Worm (Caenorhabditis elegans): ENCODE data around the gene arc-1.

Gene arc-1

ce11 chrII:9646928-9647838 lies 27.6 kb upstream of the arc-1 start, which contains the start of gene sqv-8 (continued):
- TF ChIP-seq attf-4 (tag; optimal IDR thresholded peaks at IDR 0.05) (no peak), unc-62 (GFP tag; optimal IDR thresholded peaks at IDR 0.05 in 1 of 2) (peak in 1 of 2 experiments; percentile 84), unc-62 (tag; optimal IDR thresholded peaks at IDR 0.05) (no peak), dmd-6 (GFP tag; IDR thresholded peaks at IDR 0.05) (peak; percentile 82), nhr-48 (tag; optimal IDR thresholded peaks at IDR 0.05) (no peak)

DNA sequence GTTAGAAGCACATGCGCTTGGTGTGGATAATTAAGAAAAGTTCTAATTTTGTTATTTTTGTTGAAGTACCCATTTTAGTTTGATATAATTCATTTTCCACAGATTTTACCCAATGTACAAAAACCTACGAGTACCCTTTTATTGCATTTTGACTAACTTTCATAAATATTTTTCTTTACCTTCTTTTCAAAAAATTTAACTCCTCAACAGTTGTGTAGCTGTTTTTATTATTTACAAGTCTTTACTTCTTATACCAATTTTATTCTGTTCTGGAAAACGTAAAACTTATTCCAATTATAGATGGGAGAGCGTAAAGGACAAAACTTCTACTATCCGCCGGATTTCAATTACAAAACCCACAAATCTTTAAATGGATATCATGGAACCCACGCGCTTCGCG lies 25.6 kb upstream of the arc-1 start, which contains the start of gene ZK1307.9:
TSS of gene ZK1307.9 (plus strand) at position 301 of the 400 bp plus-strand sequence.
- TF ChIP-seq ceh-82 (tag; optimal IDR thresholded peaks at IDR 0.05) (no peak), lin-15B (tag; optimal IDR thresholded peaks at IDR 0.05) (no peak), nhr-102 (tag; optimal IDR thresholded peaks at IDR 0.05) (no peak), attf-4 (tag; optimal IDR thresholded peaks at IDR 0.05) (no peak), spr-3 (GFP tag; optimal IDR thresholded peaks at IDR 0.05) (no peak), ceh-62 (tag; optimal IDR thresholded peaks at IDR 0.05) (no peak), nhr-42 (GFP tag; IDR thresholded peaks at IDR 0.05) (no peak), D1046.2 (GFP tag; IDR thresholded peaks at IDR 0.05) (no peak), F26F4.8 (GFP tag; conservative IDR thresholded peaks at IDR 0.05) (no peak), ceh-28 (tag; optimal IDR thresholded peaks at IDR 0.05) (no peak), madf-9 (GFP tag; conservative IDR thresholded peaks at IDR 0.05) (no peak), fkh-10 (GFP tag; optimal IDR thresholded peaks at IDR 0.05) (no peak), ztf-7 (tag; optimal IDR thresholded peaks at IDR 0.05) (no peak), unc-62 (GFP tag; optimal IDR thresholded peaks at IDR 0.05 in 1 of 2) (no peak), unc-62 (tag; optimal IDR thresholded peaks at IDR 0.05) (no peak)

ce11 chrII:9651700-9652099 lies 23.1 kb upstream of the arc-1 start, which contains the start of gene ZK1307.4:
ZK1307.4 (minus strand) TSS chrII:9651800.
- no peak for TF ChIP-seq ceh-32 (tag; optimal IDR thresholded peaks at IDR 0.05; ENCODE audit: poor library complexity)
- TF ChIP-seq unc-62 (GFP tag; optimal IDR thresholded peaks at IDR 0.05 in 1 of 2): no peak
- TF ChIP-seq unc-62 (tag; optimal IDR thresholded peaks at IDR 0.05): no peak
- TF ChIP-seq ceh-44 (GFP tag; IDR thresholded peaks at IDR 0.05): no peak
- no peak for TF ChIP-seq lin-15B (tag; optimal IDR thresholded peaks at IDR 0.05)
- no peak for TF ChIP-seq ctbp-1 (GFP tag; IDR thresholded peaks at IDR 0.05)
- no peak for TF ChIP-seq snpc-4 (tag; optimal IDR thresholded peaks at IDR 0.05)
- no peak for TF ChIP-seq nhr-25 (tag; optimal IDR thresholded peaks at IDR 0.05; ENCODE audit: borderline replicate concordance, insufficient read depth)
- TF ChIP-seq daf-12 (tag; optimal IDR thresholded peaks at IDR 0.05): no peak
- no peak for TF ChIP-seq lin-13 (GFP tag; optimal IDR thresholded peaks at IDR 0.05)
- no peak for TF ChIP-seq ztf-7 (tag; optimal IDR thresholded peaks at IDR 0.05)
- no peak for TF ChIP-seq daf-16 (GFP tag; optimal IDR thresholded peaks at IDR 0.05)
- TF ChIP-seq daf-16 (tag; optimal IDR thresholded peaks at IDR 0.05): no peak
- TF ChIP-seq Y5F2A.4 (GFP tag; optimal IDR thresholded peaks at IDR 0.05): no peak
- TF ChIP-seq duxl-1 (tag; optimal IDR thresholded peaks at IDR 0.05; ENCODE audit: poor library complexity): no peak
- no peak for TF ChIP-seq dpl-1 (GFP tag; optimal IDR thresholded peaks at IDR 0.05)
- no peak for TF ChIP-seq Y105C5A.15 (GFP tag; IDR thresholded peaks at IDR 0.05)
- TF ChIP-seq nhr-41 (GFP tag; IDR thresholded peaks at IDR 0.05): no peak
- no peak for TF ChIP-seq egl-43 (GFP tag; IDR thresholded peaks at IDR 0.05)

DNA sequence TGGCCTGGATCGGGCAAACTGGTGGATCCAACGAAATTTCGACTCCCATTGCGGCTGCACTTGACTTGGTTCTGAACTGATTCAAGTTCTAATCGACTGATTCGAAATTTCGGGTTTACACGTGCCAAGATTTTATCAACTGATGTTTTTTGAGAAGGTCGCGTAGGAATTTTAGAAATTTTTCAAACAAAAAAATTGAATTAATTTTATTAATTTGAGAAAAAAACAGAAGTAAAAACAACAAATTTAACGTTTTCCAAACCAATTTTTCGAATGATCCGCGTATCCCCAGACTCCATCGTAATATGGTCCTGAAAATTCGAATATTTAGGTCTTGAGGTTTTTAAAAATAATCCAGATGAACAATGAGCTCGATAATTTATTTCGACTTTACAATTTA lies 21.9 kb upstream of the arc-1 start, which contains the start of gene ZK1307.3:
TSS of gene ZK1307.3 (minus strand) at position 101 of the 400 bp plus-strand sequence.
- no peak for TF ChIP-seq snpc-1.2 (GFP tag; IDR thresholded peaks at IDR 0.05)
- TF ChIP-seq spr-1 (tag; optimal IDR thresholded peaks at IDR 0.05): no peak
- no peak for TF ChIP-seq egl-27 (tag; optimal IDR thresholded peaks at IDR 0.05)
- no peak for TF ChIP-seq ama-1 (optimal IDR thresholded peaks at IDR 0.05)
- no peak for TF ChIP-seq ceh-82 (tag; optimal IDR thresholded peaks at IDR 0.05)
- TF ChIP-seq daf-16 (GFP tag; optimal IDR thresholded peaks at IDR 0.05): no peak
- no peak for TF ChIP-seq daf-16 (tag; optimal IDR thresholded peaks at IDR 0.05)
- TF ChIP-seq lin-15B (tag; optimal IDR thresholded peaks at IDR 0.05): no peak
- TF ChIP-seq madf-9 (GFP tag; conservative IDR thresholded peaks at IDR 0.05): no peak
- TF ChIP-seq tag-97 (GFP tag; IDR thresholded peaks at IDR 0.05): no peak
- no peak for TF ChIP-seq php-3 (GFP tag; IDR thresholded peaks at IDR 0.05)
- no peak for TF ChIP-seq lin-38 (GFP tag; IDR thresholded peaks at IDR 0.05)
- TF ChIP-seq nhr-28 (tag; optimal IDR thresholded peaks at IDR 0.05): no peak
- no peak for TF ChIP-seq lin-39 (tag; optimal IDR thresholded peaks at IDR 0.05)
- TF ChIP-seq attf-4 (tag; optimal IDR thresholded peaks at IDR 0.05): no peak
- TF ChIP-seq unc-39 (tag; optimal IDR thresholded peaks at IDR 0.05): no peak
- no peak for TF ChIP-seq nhr-41 (GFP tag; IDR thresholded peaks at IDR 0.05)
- no peak for TF ChIP-seq unc-62 (GFP tag; optimal IDR thresholded peaks at IDR 0.05 in 1 of 2)
- TF ChIP-seq unc-62 (tag; optimal IDR thresholded peaks at IDR 0.05): no peak
- TF ChIP-seq ceh-28 (tag; optimal IDR thresholded peaks at IDR 0.05): no peak
- no peak for TF ChIP-seq jun-1 (tag; optimal IDR thresholded peaks at IDR 0.05)

Measured in whole organism, L4 larva.